Worm (Caenorhabditis elegans): Measurements from ENCODE around the gene acly-2.

DNA sequence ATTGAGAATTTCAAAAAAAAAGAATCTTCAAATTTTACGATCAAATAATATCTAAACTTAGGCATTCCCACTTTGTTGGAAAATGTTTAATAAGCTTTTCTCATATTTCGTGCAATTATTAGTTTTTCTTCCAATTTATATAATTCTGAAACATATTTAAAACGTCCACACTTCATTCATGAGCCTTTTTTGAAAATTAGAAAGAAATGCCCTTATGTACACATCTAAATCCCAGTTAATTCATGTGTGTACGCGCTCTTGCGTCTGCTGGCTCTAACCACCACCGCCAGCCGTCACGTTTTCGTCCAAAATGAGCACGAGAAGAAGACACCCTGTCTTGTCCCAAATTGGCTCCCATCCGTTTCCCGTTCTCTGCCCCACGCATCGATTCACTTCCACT is 50.3 kb downstream of the acly-2 start:
- TF ChIP-seq elt-1 (tag; optimal IDR thresholded peaks at IDR 0.05; ENCODE audit: borderline replicate concordance, insufficient read depth) (no peak), ceh-43 (GFP tag; optimal IDR thresholded peaks at IDR 0.05) (no peak), sptf-1 (tag; optimal IDR thresholded peaks at IDR 0.05) (no peak), lin-13 (tag; optimal IDR thresholded peaks at IDR 0.05) (no peak), snpc-4 (tag; optimal IDR thresholded peaks at IDR 0.05) (no peak), ztf-11 (tag; optimal IDR thresholded peaks at IDR 0.05) (no peak), nhr-28 (tag; optimal IDR thresholded peaks at IDR 0.05) (no peak), lsy-2 (tag; optimal IDR thresholded peaks at IDR 0.05) (no peak), blmp-1 (tag; optimal IDR thresholded peaks at IDR 0.05) (no peak)

Measured in whole organism, mixed stage, embryonic.